Fruit fly (Drosophila melanogaster) whole organism: ENCODE data around the gene CG46303.

Source experiments
- CG8478 ChIP-seq: fragments of >200 bp; optimal IDR thresholded peaks from 2 replicates; lab custom pipeline; 2018; ENCODE audit warnings: inconsistent platforms
- Dll ChIP-seq: fragments of >200 bp; optimal IDR thresholded peaks from 2 replicates; lab custom pipeline; 2017
- pan ChIP-seq: fragments of >200 bp; optimal IDR thresholded peaks from 2 replicates; lab custom pipeline; 2017
- psq ChIP-seq: fragments of >200 bp; optimal IDR thresholded peaks from 2 replicates; lab custom pipeline; 2017

- TF ChIP-seq Dll (lab: Kevin White, UChicago) = no peak
- TF ChIP-seq CG8478 = no peak
- TF ChIP-seq pan (lab: Kevin White, UChicago) = no peak
- no peak for TF ChIP-seq psq
These were observed 49.6 kb downstream of the CG46303 start for dm6 chr3R:5871393-5871792.
